Fruit fly (Drosophila melanogaster): Measurements from ENCODE around the gene CG7443.

DNA sequence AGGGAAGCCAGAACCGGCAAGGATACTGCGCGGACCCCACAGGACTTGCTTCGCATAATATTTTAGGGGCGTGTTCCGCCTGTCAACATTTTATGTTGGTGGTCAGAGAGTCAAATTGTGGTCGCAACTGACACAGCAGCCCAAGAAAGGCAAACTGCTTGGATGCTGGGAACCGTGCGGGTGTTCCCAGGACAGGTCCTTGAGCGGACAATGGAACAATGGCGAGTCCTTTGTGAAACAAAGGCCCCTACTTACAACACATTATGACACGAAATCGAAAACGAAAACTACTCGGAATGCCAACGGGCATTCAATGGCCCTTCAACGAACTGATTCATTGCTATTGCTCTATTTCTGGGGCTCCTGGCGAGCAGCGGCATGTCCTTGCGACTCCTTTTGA, 39.9 kb upstream of the CG7443 start:
- TF ChIP-seq CG8478 (optimal IDR thresholded peaks at IDR 0.05), result no peak
- TF ChIP-seq CTCF (optimal IDR thresholded peaks at IDR 0.05), result no peak
